Fruit fly (Drosophila melanogaster): ENCODE results near the gene CG14262.

- no peak for TF ChIP-seq CTCF (optimal IDR thresholded peaks at IDR 0.05)
- TF ChIP-seq CG8478 (optimal IDR thresholded peaks at IDR 0.05), result no peak
These were observed 46.9 kb downstream of the CG14262 start for dm6 chr3R:27218288-27218687.

Measured in S2 (cell line).